Worm (Caenorhabditis elegans): ENCODE data around the gene C50F7.6.

ce11 chrIV:7763748-7764147 is 40.7 kb upstream of the C50F7.6 start, which contains the start of the genes C46A5.6 and C46A5.1:
- TF ChIP-seq W03F9.2 (tag; optimal IDR thresholded peaks at IDR 0.05) (no peak), dao-5 (tag; optimal IDR thresholded peaks at IDR 0.05) (no peak), him-1 (tag; optimal IDR thresholded peaks at IDR 0.05) (no peak)
